Worm (Caenorhabditis elegans) whole organism, young adult: ENCODE results near the gene K01A6.4.

Source experiments
- C06A6.2 ChIP-seq: fragments of 200-800 bp; sonication (Bioruptor generic); conservative IDR thresholded peaks from 2 replicates; pipeline ENCODE4 v1.3.6; 2022; ENCODE audit warnings: missing genetic modification characterization, missing compliant biosample characterization
- D2030.7 ChIP-seq: fragments of 200-800 bp; sonication (Bioruptor generic); IDR thresholded peaks from 2 replicates; pipeline ENCODE4 v1.3.6; 2022; ENCODE audit warnings: missing genetic modification reagents, missing genetic modification characterization, missing compliant biosample characterization
- K11D2.4 ChIP-seq: fragments of 200-800 bp; sonication (Bioruptor generic); IDR thresholded peaks from 2 replicates; pipeline ENCODE4 v1.3.6; 2022; ENCODE audit warnings: missing genetic modification reagents, missing genetic modification characterization, missing compliant biosample characterization
- Y67H2A.10 ChIP-seq: fragments of 200-800 bp; sonication (Bioruptor generic); conservative IDR thresholded peaks from 2 replicates; pipeline ENCODE4 v1.3.6; 2022; ENCODE audit warnings: missing genetic modification reagents, missing genetic modification characterization, missing compliant biosample characterization
- ama-1 ChIP-seq, 3 experiments: fragments of 150-350 bp in 1 of 3; sonication (generic microtip) in 2 of 3; optimal IDR thresholded peaks; 2 replicates each; lab custom pipeline; 2014 to 2018; ENCODE audit warnings: missing biosample characterization in 2 of 3, missing genetic modification characterization in 2 of 3, missing genetic modification reagents in 2 of 3
- aptf-2 ChIP-seq: fragments of 200-800 bp; sonication (Bioruptor generic); conservative IDR thresholded peaks from 2 replicates; pipeline ENCODE4 v1.3.6; 2022; ENCODE audit warnings: missing genetic modification reagents, missing genetic modification characterization, missing compliant biosample characterization
- dpl-1 ChIP-seq: fragments of 150-350 bp; optimal IDR thresholded peaks from 2 replicates; lab custom pipeline; 2014; ENCODE audit warnings: missing biosample characterization, missing genetic modification reagents, missing genetic modification characterization
- lin-35 ChIP-seq, 3 experiments: fragments of 150-350 bp in 2 of 3; sonication (generic microtip) in 1 of 3; optimal IDR thresholded peaks; 2 replicates each; lab custom pipeline; 2014 to 2018; ENCODE audit warnings: missing biosample characterization in 3 of 3, missing genetic modification characterization in 3 of 3, missing genetic modification reagents in 3 of 3
- madf-8 ChIP-seq: fragments of 200-800 bp; sonication (Bioruptor generic); conservative IDR thresholded peaks from 2 replicates; pipeline ENCODE4 v1.3.6; 2022; ENCODE audit warnings: missing genetic modification reagents, missing genetic modification characterization, missing compliant biosample characterization
- pha-4 ChIP-seq: fragments of 150-350 bp; sonication (generic microtip); optimal IDR thresholded peaks from 2 replicates; lab custom pipeline; 2014; ENCODE audit warnings: missing biosample characterization, missing genetic modification reagents, missing genetic modification characterization
- repo-1 ChIP-seq: sonication (generic microtip); optimal IDR thresholded peaks from 2 replicates; lab custom pipeline; 2017; ENCODE audit warnings: mild to moderate bottlenecking, missing genetic modification characterization, missing compliant biosample characterization

- TF ChIP-seq repo-1 (tag; lab: Kevin White, UChicago), result no peak
- no peak for TF ChIP-seq dpl-1 (GFP tag; lab: Kevin White, UChicago)
- no peak for TF ChIP-seq lin-35 (GFP tag; optimal IDR thresholded peaks at IDR 0.05; lab: Kevin White, UChicago)
- no peak for TF ChIP-seq ama-1 (optimal IDR thresholded peaks at IDR 0.05; lab: Kevin White, UChicago)
- no peak for TF ChIP-seq ama-1 (GFP tag; optimal IDR thresholded peaks at IDR 0.05; lab: Kevin White, UChicago)
- no peak for TF ChIP-seq D2030.7 (GFP tag; lab: Robert Waterston, UW)
- no peak for TF ChIP-seq K11D2.4 (GFP tag; lab: Robert Waterston, UW)
- TF ChIP-seq madf-8 (GFP tag; lab: Robert Waterston, UW), result no peak
- TF ChIP-seq C06A6.2 (GFP tag; lab: Robert Waterston, UW), result no peak
- no peak for TF ChIP-seq aptf-2
- no peak for TF ChIP-seq Y67H2A.10 (GFP tag; lab: Robert Waterston, UW)
- TF ChIP-seq pha-4 (tag; lab: Kevin White, UChicago), result no peak
These were observed 32.0 kb upstream of the K01A6.4 start for ce11 chrIV:11772119-11772518.
